Worm (Caenorhabditis elegans) whole organism, late embryonic: ENCODE results near the gene fbxb-65.

Experiments used
- K02D7.2 ChIP-seq: sonication (generic microtip); optimal IDR thresholded peaks from 2 replicates; lab custom pipeline; 2017; ENCODE audit warnings: mild to moderate bottlenecking, missing genetic modification characterization, missing compliant biosample characterization
- Y22D7AL.16 ChIP-seq: sonication (generic microtip); optimal IDR thresholded peaks from 2 replicates; lab custom pipeline; 2016; ENCODE audit warnings: missing genetic modification characterization, missing compliant biosample characterization
- hlh-30 ChIP-seq: sonication (generic microtip); optimal IDR thresholded peaks from 2 replicates; lab custom pipeline; 2017; ENCODE audit warnings: antibody characterized with exemption, missing genetic modification characterization, missing compliant biosample characterization; ENCODE audit not compliant: insufficient read depth
- nhr-11 ChIP-seq: fragments of 150-350 bp; optimal IDR thresholded peaks from 2 replicates; lab custom pipeline; 2014; ENCODE audit warnings: missing biosample characterization, missing genetic modification characterization
- pha-4 ChIP-seq: fragments of 150-350 bp; optimal IDR thresholded peaks from 2 replicates; lab custom pipeline; 2018; ENCODE audit warnings: missing biosample characterization, missing genetic modification reagents, missing genetic modification characterization
- pqm-1 ChIP-seq: sonication (generic microtip); optimal IDR thresholded peaks from 2 replicates; lab custom pipeline; 2016; ENCODE audit warnings: missing genetic modification characterization, missing compliant biosample characterization
- ref-2 ChIP-seq: sonication (generic microtip); optimal IDR thresholded peaks from 2 replicates; lab custom pipeline; 2016; ENCODE audit warnings: missing genetic modification characterization, missing compliant biosample characterization
- sox-4 ChIP-seq: sonication (generic microtip); optimal IDR thresholded peaks from 2 replicates; lab custom pipeline; 2017; ENCODE audit warnings: mild to moderate bottlenecking, missing genetic modification characterization, inconsistent platforms, missing compliant biosample characterization
- unc-3 ChIP-seq, 2 experiments: fragments of 200-800 bp in 1 of 2; sonication (Bioruptor generic) in 1 of 2; sonication (generic microtip) in 1 of 2; conservative IDR thresholded peaks in 1 of 2; optimal IDR thresholded peaks in 1 of 2; 2 replicates each; pipeline versions ENCODE4 v1.3.6 to Lab custom; 2016 to 2022; ENCODE audit warnings: missing compliant biosample characterization in 2 of 2, missing genetic modification characterization in 2 of 2, missing genetic modification reagents in 1 of 2
- ztf-16 ChIP-seq: sonication (generic microtip); optimal IDR thresholded peaks from 2 replicates; lab custom pipeline; 2017; ENCODE audit warnings: missing genetic modification characterization, missing compliant biosample characterization

DNA sequence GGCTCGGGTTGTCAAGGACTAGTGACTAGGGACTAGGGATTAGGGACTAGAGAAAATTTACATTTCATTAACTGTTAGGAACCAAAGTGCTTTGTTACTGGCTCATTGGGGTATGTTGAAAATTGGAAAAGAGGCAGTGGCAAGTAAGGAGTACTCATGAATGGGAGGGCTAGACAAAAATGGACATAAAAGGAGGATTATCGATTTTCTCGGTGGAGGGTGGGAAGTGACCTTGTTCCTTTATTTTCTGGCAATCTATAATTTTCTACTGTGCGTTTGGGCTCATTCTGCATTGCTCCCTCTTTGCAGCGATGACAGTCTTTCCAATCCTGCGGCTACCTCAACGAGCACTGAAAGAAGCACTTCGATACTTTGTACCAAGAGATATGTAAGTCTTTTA, 31.9 kb upstream of the fbxb-65 start, which contains the start of gene fbxb-60:
- TF ChIP-seq pqm-1, result no peak
- no peak for TF ChIP-seq pha-4 (tag; lab: Kevin White, UChicago)
- TF ChIP-seq Y22D7AL.16 (tag; lab: Kevin White, UChicago), result no peak
- TF ChIP-seq unc-3 (GFP tag; conservative IDR thresholded peaks at IDR 0.05; lab: Robert Waterston, UW), result no peak
- no peak for TF ChIP-seq unc-3 (tag; optimal IDR thresholded peaks at IDR 0.05; lab: Kevin White, UChicago)
- no peak for TF ChIP-seq K02D7.2 (tag; lab: Kevin White, UChicago)
- TF ChIP-seq hlh-30 (tag; lab: Kevin White, UChicago), result no peak
- TF ChIP-seq nhr-11 (tag; lab: Kevin White, UChicago), result no peak
- no peak for TF ChIP-seq ztf-16 (tag; lab: Kevin White, UChicago)
- TF ChIP-seq sox-4, result no peak
- TF ChIP-seq ref-2 (tag; lab: Kevin White, UChicago), result no peak
